Worm (Caenorhabditis elegans) whole organism, L2 larva: ENCODE results near the gene ttbk-3.
"Not testable (repeated sequence)": the region's sequence is repeated elsewhere in the genome, so short reads cannot be mapped to it uniquely, and the experiment has no call there.

ENCODE experiments used
- C34F6.9 ChIP-seq: fragments of 150-350 bp; optimal IDR thresholded peaks from 2 replicates; lab custom pipeline; 2014; ENCODE audit warnings: missing biosample characterization, missing genetic modification characterization
- F13H6.1 ChIP-seq: sonication (generic microtip); optimal IDR thresholded peaks from 2 replicates; lab custom pipeline; 2016; ENCODE audit warnings: missing genetic modification characterization, missing compliant biosample characterization
- Y55F3AM.14 ChIP-seq: fragments of 200-800 bp; sonication (Bioruptor generic); optimal IDR thresholded peaks from 2 replicates; lab custom pipeline; 2018; ENCODE audit warnings: mild to moderate bottlenecking, missing genetic modification characterization, missing compliant biosample characterization
- blmp-1 ChIP-seq: sonication (generic microtip); optimal IDR thresholded peaks from 2 replicates; lab custom pipeline; 2017; ENCODE audit warnings: missing genetic modification characterization, mild to moderate bottlenecking, missing compliant biosample characterization, antibody characterized with exemption, moderate library complexity; ENCODE audit not compliant: insufficient read depth
- ceh-16 ChIP-seq: fragments of 150-350 bp; optimal IDR thresholded peaks from 2 replicates; lab custom pipeline; 2014; ENCODE audit warnings: missing biosample characterization, missing genetic modification characterization
- ceh-82 ChIP-seq: fragments of 150-350 bp; optimal IDR thresholded peaks from 2 replicates; lab custom pipeline; 2014; ENCODE audit warnings: missing biosample characterization, missing genetic modification characterization
- crh-2 ChIP-seq: sonication (generic microtip); optimal IDR thresholded peaks from 2 replicates; lab custom pipeline; 2017; ENCODE audit warnings: missing biosample characterization, missing genetic modification characterization
- egl-27 ChIP-seq: sonication (generic microtip); optimal IDR thresholded peaks from 3 replicates; lab custom pipeline; 2017; ENCODE audit warnings: missing biosample characterization, missing genetic modification reagents, missing genetic modification characterization
- fos-1 ChIP-seq: fragments of 150-350 bp; optimal IDR thresholded peaks from 2 replicates; lab custom pipeline; 2014; ENCODE audit warnings: missing biosample characterization, missing genetic modification characterization
- gmeb-1 ChIP-seq: fragments of 150-350 bp; optimal IDR thresholded peaks from 2 replicates; lab custom pipeline; 2014; ENCODE audit warnings: missing biosample characterization, missing genetic modification characterization
- lin-11 ChIP-seq: fragments of 150-350 bp; sonication (generic microtip); optimal IDR thresholded peaks from 2 replicates; lab custom pipeline; 2014; ENCODE audit warnings: missing biosample characterization, missing genetic modification characterization, inconsistent platforms, mixed read lengths
- lin-39 ChIP-seq: fragments of 150-350 bp; optimal IDR thresholded peaks from 2 replicates; lab custom pipeline; 2014; ENCODE audit warnings: missing biosample characterization, missing genetic modification reagents, missing genetic modification characterization
- lsy-2 ChIP-seq, 2 experiments: fragments of 150-350 bp in 1 of 2; sonication (generic microtip) in 1 of 2; optimal IDR thresholded peaks; 2 replicates each; lab custom pipeline; 2014 to 2017; ENCODE audit warnings: missing biosample characterization in 2 of 2, missing genetic modification characterization in 2 of 2
- mab-5 ChIP-seq: fragments of 150-350 bp; optimal IDR thresholded peaks from 2 replicates; lab custom pipeline; 2014; ENCODE audit warnings: missing biosample characterization, missing genetic modification characterization
- mbf-1 ChIP-seq: sonication (generic microtip); optimal IDR thresholded peaks from 2 replicates; lab custom pipeline; 2017; ENCODE audit warnings: missing biosample characterization, missing genetic modification characterization
- mdl-1 ChIP-seq, 2 experiments: fragments of 150-350 bp in 1 of 2; sonication (generic microtip) in 1 of 2; optimal IDR thresholded peaks; 2 replicates each; lab custom pipeline; 2017; ENCODE audit warnings: missing biosample characterization in 2 of 2, missing genetic modification characterization in 2 of 2
- nhr-10 ChIP-seq: sonication (generic microtip); optimal IDR thresholded peaks from 2 replicates; lab custom pipeline; 2017; ENCODE audit warnings: missing biosample characterization, missing genetic modification characterization
- nhr-11 ChIP-seq: fragments of 150-350 bp; optimal IDR thresholded peaks from 2 replicates; lab custom pipeline; 2014; ENCODE audit warnings: missing biosample characterization, missing genetic modification characterization
- nhr-12 ChIP-seq: fragments of 150-350 bp; optimal IDR thresholded peaks from 2 replicates; lab custom pipeline; 2014; ENCODE audit warnings: missing biosample characterization, missing genetic modification characterization
- nhr-129 ChIP-seq: fragments of 150-350 bp; optimal IDR thresholded peaks from 2 replicates; lab custom pipeline; 2014; ENCODE audit warnings: missing biosample characterization, missing genetic modification characterization
- nhr-21 ChIP-seq: fragments of 150-350 bp; optimal IDR thresholded peaks from 2 replicates; lab custom pipeline; 2014; ENCODE audit warnings: missing biosample characterization, missing genetic modification characterization
- nhr-23 ChIP-seq: fragments of 150-350 bp; optimal IDR thresholded peaks from 2 replicates; lab custom pipeline; 2014; ENCODE audit warnings: missing biosample characterization, missing genetic modification reagents, missing genetic modification characterization
- nhr-237 ChIP-seq: fragments of 150-350 bp; optimal IDR thresholded peaks from 2 replicates; lab custom pipeline; 2014; ENCODE audit warnings: missing biosample characterization, missing genetic modification characterization
- nhr-25 ChIP-seq: fragments of 150-350 bp; sonication (generic microtip); optimal IDR thresholded peaks from 3 replicates; lab custom pipeline; 2014; ENCODE audit warnings: missing biosample characterization, missing genetic modification characterization
- nhr-6 ChIP-seq: fragments of 150-350 bp; optimal IDR thresholded peaks from 2 replicates; lab custom pipeline; 2014; ENCODE audit warnings: missing biosample characterization, missing genetic modification characterization
- nhr-77 ChIP-seq: fragments of 150-350 bp; optimal IDR thresholded peaks from 2 replicates; lab custom pipeline; 2014; ENCODE audit warnings: missing biosample characterization, missing genetic modification characterization
- peb-1 ChIP-seq: fragments of 150-350 bp; optimal IDR thresholded peaks from 2 replicates; lab custom pipeline; 2014; ENCODE audit warnings: missing biosample characterization, missing genetic modification characterization
- sem-4 ChIP-seq: fragments of 150-350 bp; optimal IDR thresholded peaks from 2 replicates; lab custom pipeline; 2014; ENCODE audit warnings: missing biosample characterization, missing genetic modification reagents, missing genetic modification characterization
- skn-1 ChIP-seq: sonication (generic microtip); optimal IDR thresholded peaks from 2 replicates; lab custom pipeline; 2017; ENCODE audit warnings: missing biosample characterization, missing genetic modification characterization
- sma-3 ChIP-seq: sonication (generic microtip); optimal IDR thresholded peaks from 2 replicates; lab custom pipeline; 2016; ENCODE audit warnings: missing genetic modification reagents, missing genetic modification characterization, missing compliant biosample characterization
- sma-9 ChIP-seq, 2 experiments: fragments of 150-350 bp in 1 of 2; sonication (generic microtip) in 1 of 2; optimal IDR thresholded peaks; 2 replicates each; lab custom pipeline; 2014 to 2016; ENCODE audit warnings: missing genetic modification characterization in 2 of 2, mild to moderate bottlenecking in 1 of 2, missing biosample characterization in 1 of 2, missing compliant biosample characterization in 1 of 2, missing genetic modification reagents in 1 of 2, moderate library complexity in 1 of 2
- snpc-4 ChIP-seq: fragments of 150-350 bp; optimal IDR thresholded peaks from 2 replicates; lab custom pipeline; 2014; ENCODE audit warnings: missing biosample characterization, missing genetic modification characterization
- unc-39 ChIP-seq: fragments of 150-350 bp; optimal IDR thresholded peaks from 2 replicates; lab custom pipeline; 2014; ENCODE audit warnings: missing biosample characterization, missing genetic modification characterization
- unc-55 ChIP-seq: fragments of 150-350 bp; sonication (generic microtip); optimal IDR thresholded peaks from 3 replicates; lab custom pipeline; 2014; ENCODE audit warnings: missing biosample characterization, missing genetic modification reagents, missing genetic modification characterization
- ztf-1 ChIP-seq: fragments of 200-800 bp; sonication (Bioruptor generic); conservative IDR thresholded peaks from 2 replicates; pipeline ENCODE4 v1.3.6; 2022; ENCODE audit warnings: missing genetic modification characterization, missing compliant biosample characterization
- ztf-11 ChIP-seq: sonication (generic microtip); optimal IDR thresholded peaks from 2 replicates; lab custom pipeline; 2017; ENCODE audit warnings: missing biosample characterization, missing genetic modification characterization
- ztf-4 ChIP-seq: fragments of 150-350 bp; optimal IDR thresholded peaks from 2 replicates; lab custom pipeline; 2014; ENCODE audit warnings: missing biosample characterization, missing genetic modification characterization

Gene ttbk-3

ce11 chrIV:9895088-9895487 is 5.3 kb upstream of the ttbk-3 start, which contains the start of gene ssp-32:
ssp-32 (plus strand) TSS chrIV:9895388.
- TF ChIP-seq Y55F3AM.14 (GFP tag; lab: Kevin White, UChicago) (no peak), nhr-12 (tag; lab: Kevin White, UChicago) (no peak), egl-27 (tag; lab: Kevin White, UChicago) (no peak), snpc-4 (tag; lab: Kevin White, UChicago) (no peak), lin-39 (no peak), ztf-1 (GFP tag; lab: Robert Waterston, UW) (no peak)

- TF ChIP-seq ztf-1 (GFP tag; lab: Robert Waterston, UW); lin-39; unc-55: not testable (repeated sequence)
Observed at ce11 chrIV:9894331-9894730, 4.6 kb upstream of the ttbk-3 start, which contains the start of gene msp-77. msp-77 (plus strand) TSS chrIV:9894631.

- not testable (repeated sequence) for TF ChIP-seq lsy-2 (tag; optimal IDR thresholded peaks at IDR 0.05; lab: Kevin White, UChicago); sma-3; F13H6.1 (tag; lab: Kevin White, UChicago)
Observed at ce11 chrIV:9893649-9894048, 3.9 kb upstream of the ttbk-3 start, which contains the start of gene sss-1. sss-1 (minus strand) TSS chrIV:9893749.

- no peak for TF ChIP-seq mbf-1
- no peak for TF ChIP-seq egl-27 (tag; lab: Kevin White, UChicago)
- no peak for TF ChIP-seq sem-4 (tag; lab: Kevin White, UChicago)
- no peak for TF ChIP-seq nhr-12 (tag; lab: Kevin White, UChicago)
- no peak for TF ChIP-seq C34F6.9
- TF ChIP-seq nhr-10, result no peak
- no peak for TF ChIP-seq nhr-11 (tag; lab: Kevin White, UChicago)
Observed at ce11 chrIV:9891938-9892337, 2.2 kb upstream of the ttbk-3 start, which contains the start of gene F32B6.4. F32B6.4 (minus strand) TSS chrIV:9892038.

- TF ChIP-seq nhr-129 (tag; lab: Kevin White, UChicago) (peak; percentile 51), nhr-6 (tag; lab: Kevin White, UChicago) (no peak), blmp-1 (no peak), sem-4 (tag; lab: Kevin White, UChicago) (peak; percentile 11), lin-11 (tag; lab: Kevin White, UChicago) (no peak), C34F6.9 (peak; percentile 90), skn-1 (tag; lab: Kevin White, UChicago) (no peak), gmeb-1 (tag; lab: Kevin White, UChicago) (peak; percentile 21), sma-9 (GFP tag; optimal IDR thresholded peaks at IDR 0.05; lab: Kevin White, UChicago) (peak; percentile 23), sma-9 (tag; optimal IDR thresholded peaks at IDR 0.05; lab: Kevin White, UChicago) (no peak), crh-2 (peak; percentile 60), sma-3 (no peak), lsy-2 (tag; optimal IDR thresholded peaks at IDR 0.05; lab: Kevin White, UChicago) (no peak), unc-55 (peak; percentile 82), fos-1 (tag; lab: Kevin White, UChicago) (peak; percentile 47)
Observed at ce11 chrIV:9884257-9884656, 5.5 kb downstream of the ttbk-3 start, which contains the start of the genes prp-18 and mccc-1. prp-18 (minus strand) TSS chrIV:9884383. mccc-1 (plus strand) TSS chrIV:9884570.

- TF ChIP-seq ceh-82 (tag; lab: Kevin White, UChicago) (no peak), sma-3 (no peak)
Observed at ce11 chrIV:9878893-9879379, 10.8 kb downstream of the ttbk-3 start, which contains the start of gene nhr-4. nhr-4 (plus strand) TSS chrIV:9879329.

ce11 chrIV:9875646-9876045 is 14.1 kb downstream of the ttbk-3 start:
- TF ChIP-seq nhr-12 (tag; lab: Kevin White, UChicago), result no peak
- no peak for TF ChIP-seq nhr-23 (tag; lab: Kevin White, UChicago)
- peak; percentile 79 for TF ChIP-seq blmp-1
- no peak for TF ChIP-seq unc-39 (tag; lab: Kevin White, UChicago)
- TF ChIP-seq nhr-77 (tag; lab: Kevin White, UChicago), result no peak
- peak; percentile 45 for TF ChIP-seq ztf-4 (tag; lab: Kevin White, UChicago)
- TF ChIP-seq ztf-11 (tag; lab: Kevin White, UChicago), result no peak
- TF ChIP-seq mdl-1 (tag; optimal IDR thresholded peaks at IDR 0.05; lab: Kevin White, UChicago), result peak in 1 of 2 experiments; percentile 47
- no peak for TF ChIP-seq mab-5 (tag; lab: Kevin White, UChicago)
- TF ChIP-seq lsy-2 (tag; optimal IDR thresholded peaks at IDR 0.05; lab: Kevin White, UChicago), result peak in 1 of 2 experiments; percentile 38
- TF ChIP-seq ceh-16 (tag; lab: Kevin White, UChicago), result no peak
- TF ChIP-seq sma-9 (GFP tag; optimal IDR thresholded peaks at IDR 0.05; lab: Kevin White, UChicago), result peak; percentile 91
- no peak for TF ChIP-seq sma-9 (tag; optimal IDR thresholded peaks at IDR 0.05; lab: Kevin White, UChicago)
- no peak for TF ChIP-seq lin-11 (tag; lab: Kevin White, UChicago)
- peak; percentile 75 for TF ChIP-seq nhr-21 (tag; lab: Kevin White, UChicago)
- peak; percentile 54 for TF ChIP-seq sma-3
- no peak for TF ChIP-seq C34F6.9
- no peak for TF ChIP-seq peb-1
- no peak for TF ChIP-seq nhr-237 (tag; lab: Kevin White, UChicago)
- peak; percentile 95 for TF ChIP-seq fos-1 (tag; lab: Kevin White, UChicago)
- TF ChIP-seq gmeb-1 (tag; lab: Kevin White, UChicago), result peak; percentile 40
- peak; percentile 53 for TF ChIP-seq crh-2
- peak; percentile 37 for TF ChIP-seq nhr-129 (tag; lab: Kevin White, UChicago)
- no peak for TF ChIP-seq lin-39
- peak; percentile 81 for TF ChIP-seq nhr-25 (tag; lab: Kevin White, UChicago)
